Worm (Caenorhabditis elegans) whole organism, L3 larva: Measurements from ENCODE around the gene C33F10.4.
"Not testable (repeated sequence)": the region's sequence is repeated elsewhere in the genome, so short reads cannot be mapped to it uniquely, and the experiment has no call there.

Experiments
- R02D3.7 ChIP-seq: fragments of 150-350 bp; optimal IDR thresholded peaks from 2 replicates; lab custom pipeline; 2014; ENCODE audit warnings: missing biosample characterization, missing genetic modification characterization
- elt-1 ChIP-seq: fragments of 150-350 bp; optimal IDR thresholded peaks from 2 replicates; lab custom pipeline; 2014; ENCODE audit warnings: missing biosample characterization, missing genetic modification characterization
- elt-3 ChIP-seq, 3 experiments: fragments of 150-350 bp in 1 of 3; sonication (generic microtip) in 2 of 3; optimal IDR thresholded peaks; 2 replicates in 2 of 3; 4 replicates in 1 of 3; lab custom pipeline; 2014 to 2017; ENCODE audit warnings: missing biosample characterization in 3 of 3, missing genetic modification characterization in 3 of 3
- fkh-10 ChIP-seq: sonication (generic microtip); optimal IDR thresholded peaks from 2 replicates; lab custom pipeline; 2017; ENCODE audit warnings: missing biosample characterization, missing genetic modification reagents, missing genetic modification characterization
- mdl-1 ChIP-seq: fragments of 150-350 bp; optimal IDR thresholded peaks from 2 replicates; lab custom pipeline; 2014; ENCODE audit warnings: missing biosample characterization, missing genetic modification characterization
- nfya-1 ChIP-seq: sonication (generic microtip); optimal IDR thresholded peaks from 2 replicates; lab custom pipeline; 2017; ENCODE audit warnings: missing genetic modification characterization, mild to moderate bottlenecking, missing compliant biosample characterization, antibody characterized with exemption, moderate library complexity; ENCODE audit not compliant: insufficient read depth
- nhr-11 ChIP-seq: fragments of 150-350 bp; optimal IDR thresholded peaks from 2 replicates; lab custom pipeline; 2014; ENCODE audit warnings: missing biosample characterization, missing genetic modification characterization
- nhr-237 ChIP-seq: fragments of 150-350 bp; optimal IDR thresholded peaks from 2 replicates; lab custom pipeline; 2014; ENCODE audit warnings: missing biosample characterization, missing genetic modification characterization
- nhr-67 ChIP-seq: fragments of 150-350 bp; optimal IDR thresholded peaks from 2 replicates; lab custom pipeline; 2014; ENCODE audit warnings: missing biosample characterization, missing genetic modification characterization
- nhr-77 ChIP-seq: fragments of 150-350 bp; optimal IDR thresholded peaks from 2 replicates; lab custom pipeline; 2014; ENCODE audit warnings: missing biosample characterization, missing genetic modification characterization
- pqm-1 ChIP-seq: fragments of 150-350 bp; optimal IDR thresholded peaks from 2 replicates; lab custom pipeline; 2017; ENCODE audit warnings: missing biosample characterization, missing genetic modification characterization, inconsistent platforms
- tbx-2 ChIP-seq: sonication (generic microtip); optimal IDR thresholded peaks from 2 replicates; lab custom pipeline; 2016; ENCODE audit warnings: mild to moderate bottlenecking, missing genetic modification characterization, missing compliant biosample characterization
- zag-1 ChIP-seq: fragments of 150-350 bp; optimal IDR thresholded peaks from 2 replicates; lab custom pipeline; 2014; ENCODE audit warnings: missing biosample characterization, missing genetic modification characterization

DNA sequence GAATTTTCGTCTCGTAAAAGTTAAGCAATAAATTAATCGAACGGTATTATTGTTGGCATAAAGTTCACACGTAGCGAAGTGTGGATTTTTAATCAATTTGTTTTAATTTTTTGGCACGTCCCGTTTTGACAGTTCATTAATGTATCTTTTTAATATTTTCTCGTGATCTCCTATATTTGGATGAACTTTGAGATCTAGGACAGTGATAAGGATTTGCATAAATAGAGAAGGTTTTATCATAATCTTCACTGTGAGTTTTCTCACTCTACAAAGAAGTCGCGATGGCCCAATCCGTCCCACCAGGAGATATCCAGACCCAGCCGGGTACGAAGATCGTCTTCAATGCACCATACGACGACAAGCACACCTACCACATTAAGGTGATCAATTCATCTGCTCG lies 29.6 kb downstream of the C33F10.4 start, which contains the start of the genes C33F10.8 and msp-40:
- not testable (repeated sequence) for TF ChIP-seq nhr-67 (tag; lab: Kevin White, UChicago); R02D3.7 (tag; lab: Kevin White, UChicago); nhr-237 (tag; lab: Kevin White, UChicago); elt-3 (tag; optimal IDR thresholded peaks at IDR 0.05; lab: Kevin White, UChicago); zag-1 (tag; lab: Kevin White, UChicago); nfya-1 (tag; lab: Kevin White, UChicago); pqm-1 (tag; lab: Kevin White, UChicago); fkh-10 (GFP tag; lab: Kevin White, UChicago); elt-1; nhr-11 (tag; lab: Kevin White, UChicago); tbx-2 (tag; lab: Kevin White, UChicago); mdl-1 (tag; lab: Kevin White, UChicago); nhr-77 (tag; lab: Kevin White, UChicago)
